Worm (Caenorhabditis elegans): Measurements from ENCODE around the gene fbf-1.

fbf-1 gene

DNA sequence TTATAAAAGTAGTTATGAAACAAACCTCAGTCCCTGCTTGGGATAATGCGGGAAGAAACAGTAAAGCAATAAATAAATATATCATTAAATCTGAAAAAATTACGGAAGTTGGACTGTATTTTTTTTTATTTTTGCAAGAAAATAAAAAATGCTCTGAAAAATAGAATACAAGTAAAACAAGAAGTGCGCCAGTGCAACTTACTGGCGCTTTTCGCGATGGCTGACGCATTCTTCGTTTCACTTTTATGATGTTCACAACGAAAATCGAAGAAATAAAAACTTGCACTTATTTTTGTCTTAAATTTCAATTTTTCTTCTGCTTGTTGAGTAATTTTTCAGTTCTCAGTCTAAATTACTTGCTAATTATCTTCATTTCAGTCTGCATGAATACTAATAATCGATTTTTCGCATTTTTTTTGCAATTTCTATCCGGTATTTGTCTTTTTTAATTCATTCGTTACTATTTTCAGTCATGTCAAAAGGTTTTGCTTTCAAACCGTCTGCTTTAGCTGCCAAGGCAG is 32.9 kb downstream of the fbf-1 start, which contains the start of the genes R12C12.6 and ran-5 (continued):
- TF ChIP-seq peb-1 (tag; optimal IDR thresholded peaks at IDR 0.05) (no peak), alr-1 (tag; optimal IDR thresholded peaks at IDR 0.05) (no peak), elt-3 (tag; optimal IDR thresholded peaks at IDR 0.05) (no peak), egl-27 (tag; optimal IDR thresholded peaks at IDR 0.05) (peak; percentile 71), lin-39 (tag; optimal IDR thresholded peaks at IDR 0.05) (no peak), mbf-1 (tag; optimal IDR thresholded peaks at IDR 0.05) (no peak)

DNA sequence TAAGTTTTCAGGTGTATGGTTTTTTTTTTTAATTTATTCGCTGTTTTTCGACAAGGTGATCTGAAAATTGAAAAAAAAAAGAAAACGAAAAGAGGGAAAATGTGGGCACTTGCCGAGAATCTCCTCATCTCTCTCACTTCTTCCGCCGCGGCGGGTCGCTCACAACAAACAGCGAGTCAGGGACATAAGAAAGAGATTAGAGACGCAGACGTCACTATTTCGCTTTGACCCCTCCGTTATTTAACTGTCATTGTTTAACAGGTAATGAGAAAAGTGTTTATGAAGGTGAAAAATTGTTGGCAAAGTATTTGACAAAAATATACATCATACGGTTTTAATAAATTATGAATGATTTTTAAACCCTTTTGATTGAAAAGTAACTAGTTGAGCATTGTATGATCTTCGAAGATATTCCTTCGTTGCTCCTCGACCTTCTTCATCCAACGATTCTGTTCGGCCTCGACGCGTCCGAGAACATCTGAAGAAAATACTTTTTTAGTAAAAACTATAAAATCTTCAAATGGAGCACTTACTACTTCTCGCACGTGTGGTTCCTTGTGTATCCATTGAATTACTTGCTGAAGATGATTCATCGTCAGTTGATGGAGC is 34.5 kb downstream of the fbf-1 start:
- TF ChIP-seq sem-4 (tag; optimal IDR thresholded peaks at IDR 0.05) (peak; percentile 17), C34F6.9 (tag; optimal IDR thresholded peaks at IDR 0.05) (peak; percentile 44), nhr-25 (tag; optimal IDR thresholded peaks at IDR 0.05) (peak; percentile 60), gmeb-1 (tag; optimal IDR thresholded peaks at IDR 0.05) (no peak), ceh-16 (tag; optimal IDR thresholded peaks at IDR 0.05) (no peak), nhr-237 (tag; optimal IDR thresholded peaks at IDR 0.05) (no peak), lin-13 (GFP tag; optimal IDR thresholded peaks at IDR 0.05) (peak; percentile 15), lsy-2 (tag; optimal IDR thresholded peaks at IDR 0.05) (peak in 1 of 2 experiments; percentile 26), blmp-1 (tag; optimal IDR thresholded peaks at IDR 0.05; ENCODE audit: insufficient read depth) (peak; percentile 45), mbf-1 (tag; optimal IDR thresholded peaks at IDR 0.05) (no peak), crh-2 (tag; optimal IDR thresholded peaks at IDR 0.05) (peak; percentile 2), fos-1 (tag; optimal IDR thresholded peaks at IDR 0.05) (peak; percentile 15), unc-55 (GFP tag; optimal IDR thresholded peaks at IDR 0.05) (peak; percentile 17), F13H6.1 (tag; optimal IDR thresholded peaks at IDR 0.05) (peak; percentile 2)

ce11 chrII:6045048-6045447 is 35.6 kb downstream of the fbf-1 start, which contains the start of gene R12C12.5:
R12C12.5 (minus strand) TSS chrII:6045148.
- TF ChIP-seq sem-4 (tag; optimal IDR thresholded peaks at IDR 0.05) (no peak), gmeb-1 (tag; optimal IDR thresholded peaks at IDR 0.05) (no peak), ama-1 (optimal IDR thresholded peaks at IDR 0.05) (no peak), lsy-2 (tag; optimal IDR thresholded peaks at IDR 0.05) (no peak), lin-39 (tag; optimal IDR thresholded peaks at IDR 0.05) (no peak), unc-62 (GFP tag; optimal IDR thresholded peaks at IDR 0.05) (no peak), unc-55 (GFP tag; optimal IDR thresholded peaks at IDR 0.05) (no peak), mab-5 (tag; optimal IDR thresholded peaks at IDR 0.05) (no peak)

DNA sequence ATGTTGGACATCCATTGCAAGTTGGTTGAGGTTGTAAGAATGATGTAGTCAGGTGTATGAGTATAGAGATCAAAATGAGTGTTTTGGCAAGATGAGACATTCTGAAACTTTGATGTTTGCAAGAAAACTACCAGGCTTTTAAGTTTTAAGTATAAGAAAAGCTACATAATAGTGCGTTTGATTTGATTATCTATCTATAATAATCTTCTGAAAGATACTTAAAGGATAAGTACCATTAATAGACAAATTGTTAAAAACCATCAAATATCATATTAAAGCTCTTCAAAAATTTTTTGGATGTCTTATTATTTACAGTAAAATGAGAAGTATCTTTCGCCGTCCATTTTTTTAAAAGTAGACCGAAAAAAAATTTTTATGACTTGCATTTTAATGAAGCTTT is 37.5 kb downstream of the fbf-1 start, which contains the start of gene R12C12.10:
R12C12.10 (minus strand) TSS at position 101 of the 400 bp plus-strand sequence.
- TF ChIP-seq mdl-1 (tag; optimal IDR thresholded peaks at IDR 0.05): no peak
- no peak for TF ChIP-seq sma-9 (GFP tag; optimal IDR thresholded peaks at IDR 0.05)
- no peak for TF ChIP-seq sma-9 (tag; optimal IDR thresholded peaks at IDR 0.05)
- TF ChIP-seq C34F6.9 (tag; optimal IDR thresholded peaks at IDR 0.05): no peak
- no peak for TF ChIP-seq ceh-82 (tag; optimal IDR thresholded peaks at IDR 0.05)
- TF ChIP-seq R02D3.7 (tag; optimal IDR thresholded peaks at IDR 0.05): no peak
- no peak for TF ChIP-seq elt-3 (tag; optimal IDR thresholded peaks at IDR 0.05)
- TF ChIP-seq mbf-1 (tag; optimal IDR thresholded peaks at IDR 0.05): no peak
- TF ChIP-seq Y55F3AM.14 (GFP tag; optimal IDR thresholded peaks at IDR 0.05): no peak
- no peak for TF ChIP-seq sem-4 (tag; optimal IDR thresholded peaks at IDR 0.05)
- no peak for TF ChIP-seq snpc-4 (tag; optimal IDR thresholded peaks at IDR 0.05)
- no peak for TF ChIP-seq ceh-16 (tag; optimal IDR thresholded peaks at IDR 0.05)
- TF ChIP-seq zag-1 (tag; optimal IDR thresholded peaks at IDR 0.05): no peak
- no peak for TF ChIP-seq nhr-10 (tag; optimal IDR thresholded peaks at IDR 0.05)
- no peak for TF ChIP-seq aly-2 (tag; optimal IDR thresholded peaks at IDR 0.05)
- TF ChIP-seq lin-39 (tag; optimal IDR thresholded peaks at IDR 0.05): no peak

DNA sequence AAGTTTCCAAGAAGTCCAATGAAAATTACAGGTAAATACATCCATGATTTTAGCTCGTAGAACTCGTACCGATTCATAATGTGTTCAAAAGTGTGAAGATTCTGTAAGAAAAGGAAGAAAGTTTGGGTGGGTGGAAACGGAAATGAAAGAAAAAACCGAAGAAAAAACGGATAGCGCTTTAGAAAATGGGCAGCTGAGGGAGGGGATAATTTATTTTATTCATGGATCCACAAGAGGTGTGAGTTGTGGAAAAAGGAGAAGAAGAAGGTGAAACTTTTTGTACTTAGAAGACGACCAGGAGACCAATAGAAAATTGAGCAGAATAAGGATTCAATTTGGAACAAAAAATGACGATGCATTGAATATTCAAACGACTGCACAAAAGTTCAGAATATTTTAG is 49.5 kb downstream of the fbf-1 start, which contains the start of gene frpr-16:
frpr-16 (minus strand) TSS at position 101 of the 400 bp plus-strand sequence.
- TF ChIP-seq gmeb-1 (tag; optimal IDR thresholded peaks at IDR 0.05): no peak
- TF ChIP-seq ceh-16 (tag; optimal IDR thresholded peaks at IDR 0.05): no peak
- no peak for TF ChIP-seq fos-1 (tag; optimal IDR thresholded peaks at IDR 0.05)
- TF ChIP-seq ZK546.5 (tag; optimal IDR thresholded peaks at IDR 0.05): no peak
- TF ChIP-seq R02D3.7 (tag; optimal IDR thresholded peaks at IDR 0.05): no peak
- no peak for TF ChIP-seq mbf-1 (tag; optimal IDR thresholded peaks at IDR 0.05)
- TF ChIP-seq nhr-23 (tag; optimal IDR thresholded peaks at IDR 0.05): no peak
- TF ChIP-seq mab-5 (tag; optimal IDR thresholded peaks at IDR 0.05): no peak
- TF ChIP-seq crh-2 (tag; optimal IDR thresholded peaks at IDR 0.05): no peak
- no peak for TF ChIP-seq skn-1 (tag; optimal IDR thresholded peaks at IDR 0.05)
- no peak for TF ChIP-seq ama-1 (optimal IDR thresholded peaks at IDR 0.05)
- no peak for TF ChIP-seq nhr-10 (tag; optimal IDR thresholded peaks at IDR 0.05)
